Fruit fly (Drosophila melanogaster) whole organism, adult: Measurements from ENCODE around the gene CG13067.

Source experiments
- CG11617 ChIP-seq: fragments of 200-800 bp; sonication (Bioruptor generic); optimal IDR thresholded peaks from 2 replicates; lab custom pipeline; 2017; ENCODE audit warnings: mild to moderate bottlenecking, missing biosample characterization, missing genetic modification reagents, missing genetic modification characterization
- CG12768 ChIP-seq: fragments of 200-800 bp; sonication (Bioruptor generic); optimal IDR thresholded peaks from 2 replicates; lab custom pipeline; 2017; ENCODE audit warnings: missing biosample characterization, missing genetic modification characterization, mild to moderate bottlenecking, moderate library complexity, missing genetic modification reagents
- CG14711 ChIP-seq: fragments of 200-800 bp; sonication (Bioruptor generic); optimal IDR thresholded peaks from 2 replicates; lab custom pipeline; 2018; ENCODE audit warnings: missing biosample characterization, mild to moderate bottlenecking, missing genetic modification characterization, moderate library complexity
- CG1620 ChIP-seq: fragments of 200-800 bp; sonication (Bioruptor generic); optimal IDR thresholded peaks from 2 replicates; lab custom pipeline; 2016; ENCODE audit warnings: missing biosample characterization, missing genetic modification characterization
- CG33017 ChIP-seq: fragments of 200-800 bp; sonication (Bioruptor generic); optimal IDR thresholded peaks from 2 replicates; lab custom pipeline; 2018; ENCODE audit warnings: missing biosample characterization, mild to moderate bottlenecking, missing genetic modification characterization, moderate library complexity
- CG5204 ChIP-seq: fragments of 200-800 bp; sonication (Bioruptor generic); optimal IDR thresholded peaks from 2 replicates; lab custom pipeline; 2016; ENCODE audit warnings: missing biosample characterization, missing genetic modification characterization
- CG7045 ChIP-seq: fragments of 200-800 bp; sonication (Bioruptor generic); optimal IDR thresholded peaks from 2 replicates; lab custom pipeline; 2017; ENCODE audit warnings: missing biosample characterization, mild to moderate bottlenecking, missing genetic modification characterization
- CG7101 ChIP-seq: fragments of 200-800 bp; sonication (Bioruptor generic); optimal IDR thresholded peaks from 2 replicates; lab custom pipeline; 2018; ENCODE audit warnings: missing biosample characterization, mild to moderate bottlenecking, missing genetic modification characterization, moderate library complexity
- Clk ChIP-seq: fragments of 200-800 bp; sonication (Bioruptor generic); optimal IDR thresholded peaks from 2 replicates; lab custom pipeline; 2017; ENCODE audit warnings: missing biosample characterization, missing genetic modification characterization
- Crg-1 ChIP-seq: fragments of 200-800 bp; sonication (Bioruptor generic); optimal IDR thresholded peaks from 2 replicates; lab custom pipeline; 2016; ENCODE audit warnings: missing biosample characterization, missing genetic modification characterization
- Hr96 ChIP-seq: fragments of 200-800 bp; sonication (Bioruptor generic); optimal IDR thresholded peaks from 2 replicates; lab custom pipeline; 2016; ENCODE audit warnings: missing biosample characterization, missing genetic modification characterization
- Mnt ChIP-seq: fragments of 200-800 bp; sonication (Bioruptor generic); optimal IDR thresholded peaks from 2 replicates; lab custom pipeline; 2016; ENCODE audit warnings: missing biosample characterization, mild to moderate bottlenecking, missing genetic modification characterization
- bab1 ChIP-seq: fragments of 200-800 bp; sonication (Bioruptor generic); optimal IDR thresholded peaks from 3 replicates; lab custom pipeline; 2019; ENCODE audit warnings: missing biosample characterization, mild to moderate bottlenecking, missing genetic modification characterization, moderate library complexity
- cic ChIP-seq: fragments of 200-800 bp; sonication (Bioruptor generic); optimal IDR thresholded peaks from 2 replicates; lab custom pipeline; 2017; ENCODE audit warnings: missing biosample characterization, mild to moderate bottlenecking, missing genetic modification characterization, moderate library complexity
- cnc ChIP-seq, 2 experiments: fragments of >200 bp; optimal IDR thresholded peaks; 2 replicates each; lab custom pipeline; 2017
- kay ChIP-seq: fragments of 200-800 bp; sonication (Bioruptor generic); peaks from one replicate; lab custom pipeline; 2016; ENCODE audit warnings: missing biosample characterization, missing genetic modification characterization, borderline replicate concordance
- ovo ChIP-seq: fragments of 200-800 bp; sonication (Bioruptor generic); optimal IDR thresholded peaks from 2 replicates; lab custom pipeline; 2016; ENCODE audit warnings: missing biosample characterization, missing genetic modification characterization
- pad ChIP-seq: fragments of 200-800 bp; sonication (Bioruptor generic); optimal IDR thresholded peaks from 3 replicates; lab custom pipeline; 2017; ENCODE audit warnings: missing biosample characterization, missing genetic modification characterization, mild to moderate bottlenecking, moderate library complexity, missing genetic modification reagents
- tj ChIP-seq: fragments of 200-800 bp; sonication (Bioruptor generic); optimal IDR thresholded peaks from 3 replicates; lab custom pipeline; 2017; ENCODE audit warnings: missing biosample characterization, mild to moderate bottlenecking, missing genetic modification characterization, moderate library complexity
- toe ChIP-seq: fragments of 200-800 bp; sonication (Bioruptor generic); optimal IDR thresholded peaks from 2 replicates; lab custom pipeline; 2016; ENCODE audit warnings: missing biosample characterization, missing genetic modification characterization

The CG13067 gene

DNA sequence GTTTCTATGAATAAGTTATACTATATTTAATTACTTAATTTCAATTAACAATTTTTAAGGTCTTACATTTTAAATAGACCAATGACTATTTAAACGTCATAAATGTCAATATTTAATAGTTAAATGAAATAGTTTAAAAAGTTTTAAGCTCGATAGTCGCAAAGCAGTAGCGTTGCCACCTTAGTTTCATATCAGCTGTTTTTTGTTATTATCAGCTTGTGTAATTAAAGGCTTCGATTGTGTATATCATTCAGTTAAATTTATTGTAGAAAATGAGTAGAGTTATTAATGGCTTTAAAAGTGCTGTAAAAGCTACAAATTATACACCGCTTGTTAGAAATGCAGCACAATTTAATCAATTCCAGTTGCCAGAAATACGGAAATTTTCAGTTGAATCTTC lies 38.2 kb upstream of the CG13067 start, which contains the start of gene Hsc20:
Gene Hsc20 (plus strand): TSS at position 204 of the 400 bp plus-strand sequence.
- peak; percentile 10 for TF ChIP-seq bab1
- TF ChIP-seq kay (GFP tag; lab: Kevin White, UChicago): peak; percentile 9
- no peak for TF ChIP-seq tj (GFP tag; lab: Kevin White, UChicago)
- no peak for TF ChIP-seq CG5204

dm6 chr3L:16233850-16234494 lies 37.1 kb upstream of the CG13067 start:
- TF ChIP-seq cic: peak; percentile 65
- peak; percentile 89 for TF ChIP-seq kay (GFP tag; lab: Kevin White, UChicago)
- TF ChIP-seq CG33017 (tag; lab: Kevin White, UChicago): peak; percentile 28
- no peak for TF ChIP-seq Hr96 (GFP tag; lab: Kevin White, UChicago)
- TF ChIP-seq CG11617 (GFP tag; lab: Kevin White, UChicago): peak; percentile 61
- TF ChIP-seq ovo (GFP tag; lab: Kevin White, UChicago): peak; percentile 34
- TF ChIP-seq Crg-1 (GFP tag; lab: Kevin White, UChicago): no peak
- no peak for TF ChIP-seq bab1
- no peak for TF ChIP-seq CG5204
- peak; percentile 23 for TF ChIP-seq CG14711
- TF ChIP-seq CG12768 (GFP tag; lab: Kevin White, UChicago): peak; percentile 70
- TF ChIP-seq pad (GFP tag; lab: Kevin White, UChicago): no peak
- peak; percentile 16 for TF ChIP-seq CG7045 (GFP tag; lab: Kevin White, UChicago)
- TF ChIP-seq tj (GFP tag; lab: Kevin White, UChicago): peak; percentile 79
- TF ChIP-seq Clk (GFP tag; lab: Kevin White, UChicago): no peak
- peak in 1 of 2 experiments; percentile 53 for TF ChIP-seq cnc (optimal IDR thresholded peaks at IDR 0.05; lab: Kevin White, UChicago)
- peak; percentile 43 for TF ChIP-seq Mnt (GFP tag; lab: Kevin White, UChicago)
- TF ChIP-seq toe: peak; percentile 21
- TF ChIP-seq CG7101 (tag; lab: Kevin White, UChicago): peak; percentile 48
- no peak for TF ChIP-seq CG1620 (GFP tag; lab: Kevin White, UChicago)

dm6 chr3L:16241296-16241695 lies 29.8 kb upstream of the CG13067 start:
- TF ChIP-seq CG12768 (GFP tag; lab: Kevin White, UChicago) (no peak), kay (GFP tag; lab: Kevin White, UChicago) (no peak), CG14711 (no peak), CG5204 (no peak), CG7101 (tag; lab: Kevin White, UChicago) (no peak), CG11617 (GFP tag; lab: Kevin White, UChicago) (no peak), pad (GFP tag; lab: Kevin White, UChicago) (no peak), cic (no peak), Hr96 (GFP tag; lab: Kevin White, UChicago) (no peak), Crg-1 (GFP tag; lab: Kevin White, UChicago) (no peak), CG7045 (GFP tag; lab: Kevin White, UChicago) (no peak), CG1620 (GFP tag; lab: Kevin White, UChicago) (no peak), ovo (GFP tag; lab: Kevin White, UChicago) (no peak), cnc (optimal IDR thresholded peaks at IDR 0.05; lab: Kevin White, UChicago) (no peak), Mnt (GFP tag; lab: Kevin White, UChicago) (no peak), CG33017 (tag; lab: Kevin White, UChicago) (no peak), Clk (GFP tag; lab: Kevin White, UChicago) (no peak), tj (GFP tag; lab: Kevin White, UChicago) (no peak), toe (no peak), bab1 (no peak)

DNA sequence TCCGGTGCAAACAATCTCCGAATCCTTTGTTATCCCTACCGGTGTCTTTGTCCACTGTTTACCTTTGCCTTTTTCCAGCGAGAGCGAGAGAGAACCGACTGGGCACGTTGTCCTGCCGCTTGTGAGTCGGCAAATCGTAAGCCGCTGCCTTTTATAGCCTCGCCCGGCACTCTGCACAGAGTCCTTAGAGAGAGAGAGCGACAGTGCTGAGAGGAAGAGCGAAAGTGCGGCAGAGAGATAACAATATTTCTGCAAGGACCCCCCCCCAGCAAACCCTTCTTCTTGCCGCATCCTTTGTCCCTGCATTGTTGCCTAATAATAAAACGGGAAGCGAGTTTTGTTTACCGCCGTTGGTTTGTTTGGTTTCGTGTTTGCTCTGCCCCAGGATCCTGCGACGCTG lies 18.8 kb upstream of the CG13067 start, which contains the start of gene CG13055:
Gene CG13055 (minus strand): TSS at position 101 of the 400 bp plus-strand sequence.
- no peak for TF ChIP-seq CG14711
- no peak for TF ChIP-seq ovo (GFP tag; lab: Kevin White, UChicago)

DNA sequence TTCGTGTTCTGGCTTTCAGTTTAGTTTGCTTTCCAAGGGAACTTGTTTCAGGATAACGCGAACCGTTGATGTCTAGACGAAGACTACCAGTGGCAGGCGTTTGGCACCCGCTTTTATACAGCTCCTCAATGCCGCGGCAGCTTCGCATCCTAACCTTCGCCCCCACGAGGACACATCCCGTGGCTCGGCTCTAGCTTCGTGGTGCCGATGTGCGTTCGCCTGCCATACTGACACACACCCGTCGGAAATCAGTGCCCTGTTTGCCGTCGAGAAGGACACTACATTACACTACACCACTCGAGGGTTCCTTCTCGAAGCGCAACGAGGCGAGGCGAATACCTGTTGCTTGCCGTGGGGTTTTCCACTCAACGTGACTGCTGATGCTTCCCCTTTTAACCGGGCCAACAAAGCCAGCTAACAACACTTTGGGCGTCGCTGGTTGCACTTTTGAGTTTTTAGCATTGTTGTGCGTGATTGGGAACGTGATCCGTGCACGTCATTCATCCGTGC lies 13.9 kb upstream of the CG13067 start, which contains the start of gene CG13054:
Gene CG13054 (minus strand): TSS at position 74 of the 510 bp plus-strand sequence.
- TF ChIP-seq Hr96 (GFP tag; lab: Kevin White, UChicago) (no peak), CG5204 (no peak), CG7101 (tag; lab: Kevin White, UChicago) (no peak), CG12768 (GFP tag; lab: Kevin White, UChicago) (no peak), Mnt (GFP tag; lab: Kevin White, UChicago) (no peak), CG11617 (GFP tag; lab: Kevin White, UChicago) (no peak), CG7045 (GFP tag; lab: Kevin White, UChicago) (no peak), Crg-1 (GFP tag; lab: Kevin White, UChicago) (no peak), Clk (GFP tag; lab: Kevin White, UChicago) (no peak), cnc (optimal IDR thresholded peaks at IDR 0.05; lab: Kevin White, UChicago) (no peak), CG33017 (tag; lab: Kevin White, UChicago) (no peak), ovo (GFP tag; lab: Kevin White, UChicago) (no peak), pad (GFP tag; lab: Kevin White, UChicago) (no peak), kay (GFP tag; lab: Kevin White, UChicago) (no peak), CG14711 (no peak)

DNA sequence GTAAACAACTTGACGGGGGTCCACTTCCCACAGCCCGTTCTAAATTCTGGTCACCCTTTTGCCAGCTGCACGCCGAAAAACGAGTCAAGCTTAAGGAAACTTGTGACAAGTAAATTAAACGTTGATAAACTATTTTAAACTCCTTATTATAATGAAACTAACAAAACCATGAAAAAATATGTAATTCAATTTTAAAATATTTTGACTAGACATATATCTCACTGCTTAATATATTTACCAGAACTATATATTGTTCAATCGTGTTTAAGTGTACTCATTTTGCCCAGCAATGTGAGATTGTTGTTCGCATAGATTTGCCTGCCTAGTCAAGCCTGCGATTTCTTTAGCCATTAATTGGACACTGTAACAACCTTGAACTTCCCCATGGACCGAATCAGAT lies 11.5 kb upstream of the CG13067 start, which contains the start of gene CG13053:
Gene CG13053 (minus strand): TSS at position 171 of the 400 bp plus-strand sequence.
- TF ChIP-seq CG7045 (GFP tag; lab: Kevin White, UChicago) (no peak), cic (no peak), bab1 (no peak), CG7101 (tag; lab: Kevin White, UChicago) (no peak), CG33017 (tag; lab: Kevin White, UChicago) (no peak), kay (GFP tag; lab: Kevin White, UChicago) (no peak), CG11617 (GFP tag; lab: Kevin White, UChicago) (no peak), cnc (optimal IDR thresholded peaks at IDR 0.05; lab: Kevin White, UChicago) (no peak), pad (GFP tag; lab: Kevin White, UChicago) (no peak), toe (no peak), Clk (GFP tag; lab: Kevin White, UChicago) (no peak), CG14711 (no peak), Crg-1 (GFP tag; lab: Kevin White, UChicago) (no peak), CG12768 (GFP tag; lab: Kevin White, UChicago) (no peak), Mnt (GFP tag; lab: Kevin White, UChicago) (no peak), CG1620 (GFP tag; lab: Kevin White, UChicago) (no peak), Hr96 (GFP tag; lab: Kevin White, UChicago) (no peak), tj (GFP tag; lab: Kevin White, UChicago) (no peak), ovo (GFP tag; lab: Kevin White, UChicago) (no peak)
